Worm (Caenorhabditis elegans) whole organism, young adult: ENCODE data around the gene memo-1.

Experiments used
- B0019.2 ChIP-seq: fragments of 200-800 bp; sonication (Bioruptor generic); conservative IDR thresholded peaks from 2 replicates; pipeline ENCODE4 v1.3.6; 2022; ENCODE audit warnings: missing genetic modification reagents, missing genetic modification characterization, missing compliant biosample characterization
- C17E4.6 ChIP-seq: fragments of 200-800 bp; sonication (Bioruptor generic); IDR thresholded peaks from 2 replicates; pipeline ENCODE4 v1.3.6; 2022; ENCODE audit warnings: missing genetic modification reagents, missing genetic modification characterization, missing compliant biosample characterization
- F22D6.2 ChIP-seq: sonication (generic microtip); optimal IDR thresholded peaks from 2 replicates; lab custom pipeline; 2016; ENCODE audit warnings: mild to moderate bottlenecking, missing genetic modification characterization, missing compliant biosample characterization
- F37B4.10 ChIP-seq: fragments of 200-800 bp; sonication (Bioruptor generic); IDR thresholded peaks from 2 replicates; pipeline ENCODE4 v1.3.6; 2022; ENCODE audit warnings: missing genetic modification characterization, missing compliant biosample characterization
- F55B11.4 ChIP-seq: sonication (generic microtip); optimal IDR thresholded peaks from 2 replicates; lab custom pipeline; 2016; ENCODE audit warnings: missing compliant biosample characterization, missing genetic modification characterization, borderline replicate concordance; ENCODE audit not compliant: insufficient read depth
- F57C9.4 ChIP-seq: sonication (generic microtip); optimal IDR thresholded peaks from 2 replicates; lab custom pipeline; 2017; ENCODE audit warnings: mild to moderate bottlenecking, missing genetic modification characterization, missing compliant biosample characterization
- K11D2.4 ChIP-seq: fragments of 200-800 bp; sonication (Bioruptor generic); IDR thresholded peaks from 2 replicates; pipeline ENCODE4 v1.3.6; 2022; ENCODE audit warnings: missing genetic modification reagents, missing genetic modification characterization, missing compliant biosample characterization
- Y53G8AR.9 ChIP-seq: fragments of 200-800 bp; sonication (Bioruptor generic); conservative IDR thresholded peaks from 2 replicates; pipeline ENCODE4 v1.3.6; 2022; ENCODE audit warnings: missing genetic modification reagents, missing genetic modification characterization, missing compliant biosample characterization
- Y95B8A.8 ChIP-seq: fragments of 200-800 bp; sonication (Bioruptor generic); IDR thresholded peaks from 2 replicates; pipeline ENCODE4 v1.3.6; 2022; ENCODE audit warnings: missing genetic modification reagents, missing genetic modification characterization, missing compliant biosample characterization
- aptf-3 ChIP-seq: fragments of 200-800 bp; sonication (Bioruptor generic); IDR thresholded peaks from 2 replicates; pipeline ENCODE4 v1.3.6; 2022; ENCODE audit warnings: missing genetic modification characterization, missing compliant biosample characterization
- bed-2 ChIP-seq: fragments of 200-800 bp; sonication (Bioruptor generic); IDR thresholded peaks from 2 replicates; pipeline ENCODE4 v1.3.6; 2022; ENCODE audit warnings: missing genetic modification reagents, missing genetic modification characterization, missing compliant biosample characterization
- cebp-1 ChIP-seq, 2 experiments: fragments of 200-800 bp in 1 of 2; sonication (Bioruptor generic) in 1 of 2; sonication (generic microtip) in 1 of 2; IDR thresholded peaks in 1 of 2; optimal IDR thresholded peaks in 1 of 2; 2 replicates each; pipeline versions ENCODE4 v1.3.6 to Lab custom; 2017 to 2022; ENCODE audit warnings: missing compliant biosample characterization in 2 of 2, missing genetic modification characterization in 2 of 2, mild to moderate bottlenecking in 1 of 2, missing genetic modification reagents in 1 of 2, moderate library complexity in 1 of 2
- ceh-100 ChIP-seq: fragments of 200-800 bp; sonication (Bioruptor generic); IDR thresholded peaks from 2 replicates; pipeline ENCODE4 v1.3.6; 2022; ENCODE audit warnings: missing genetic modification reagents, missing genetic modification characterization, missing compliant biosample characterization
- ceh-58 ChIP-seq: fragments of 200-800 bp; sonication (Bioruptor generic); IDR thresholded peaks from 2 replicates; pipeline ENCODE4 v1.3.6; 2022; ENCODE audit warnings: missing genetic modification characterization, missing compliant biosample characterization
- die-1 ChIP-seq: sonication (generic microtip); optimal IDR thresholded peaks from 2 replicates; lab custom pipeline; 2016; ENCODE audit warnings: missing genotype, mild to moderate bottlenecking, missing genetic modification characterization, missing compliant biosample characterization
- egl-18 ChIP-seq: fragments of 200-800 bp; sonication (Bioruptor generic); IDR thresholded peaks from 2 replicates; pipeline ENCODE4 v1.3.6; 2022; ENCODE audit warnings: missing genetic modification reagents, missing genetic modification characterization, missing compliant biosample characterization
- him-1 ChIP-seq: sonication (generic microtip); optimal IDR thresholded peaks from 2 replicates; lab custom pipeline; 2016; ENCODE audit warnings: missing genotype, missing genetic modification reagents, missing genetic modification characterization, missing compliant biosample characterization
- hmg-20 ChIP-seq: fragments of 200-800 bp; sonication (Bioruptor generic); IDR thresholded peaks from 2 replicates; pipeline ENCODE4 v1.3.6; 2022; ENCODE audit warnings: missing genetic modification reagents, missing genetic modification characterization, missing compliant biosample characterization
- hrde-1 ChIP-seq: sonication (generic microtip); optimal IDR thresholded peaks from 2 replicates; lab custom pipeline; 2016; ENCODE audit warnings: missing genetic modification characterization, mild to moderate bottlenecking, missing compliant biosample characterization, moderate library complexity, missing genotype, missing genetic modification reagents, borderline replicate concordance
- lag-1 ChIP-seq: fragments of 200-800 bp; sonication (Bioruptor generic); IDR thresholded peaks from 2 replicates; pipeline ENCODE4 v1.3.6; 2022; ENCODE audit warnings: missing genetic modification reagents, missing genetic modification characterization, missing compliant biosample characterization
- lin-54 ChIP-seq: fragments of 200-800 bp; sonication (Bioruptor generic); optimal IDR thresholded peaks from 2 replicates; lab custom pipeline; 2018; ENCODE audit warnings: mild to moderate bottlenecking, missing genetic modification characterization, missing compliant biosample characterization
- lsl-1 ChIP-seq: fragments of 200-800 bp; sonication (Bioruptor generic); optimal IDR thresholded peaks from 2 replicates; lab custom pipeline; 2018; ENCODE audit warnings: mild to moderate bottlenecking, missing genetic modification characterization, moderate library complexity, missing compliant biosample characterization
- madf-10 ChIP-seq: sonication (generic microtip); optimal IDR thresholded peaks from 2 replicates; lab custom pipeline; 2016; ENCODE audit warnings: mild to moderate bottlenecking, missing genetic modification characterization, missing compliant biosample characterization
- madf-6 ChIP-seq: fragments of 200-800 bp; sonication (Bioruptor generic); IDR thresholded peaks from 2 replicates; pipeline ENCODE4 v1.3.6; 2022; ENCODE audit warnings: missing genetic modification reagents, missing genetic modification characterization, missing compliant biosample characterization
- madf-8 ChIP-seq: fragments of 200-800 bp; sonication (Bioruptor generic); conservative IDR thresholded peaks from 2 replicates; pipeline ENCODE4 v1.3.6; 2022; ENCODE audit warnings: missing genetic modification reagents, missing genetic modification characterization, missing compliant biosample characterization
- mcd-1 ChIP-seq: fragments of 200-800 bp; sonication (Bioruptor generic); IDR thresholded peaks from 2 replicates; pipeline ENCODE4 v1.3.6; 2022; ENCODE audit warnings: missing genetic modification reagents, missing genetic modification characterization, missing compliant biosample characterization
- nfya-1 ChIP-seq: sonication (generic microtip); optimal IDR thresholded peaks from 2 replicates; lab custom pipeline; 2017; ENCODE audit warnings: antibody characterized with exemption, missing compliant biosample characterization, missing genetic modification characterization, borderline replicate concordance; ENCODE audit not compliant: insufficient read depth
- nhr-80 ChIP-seq: sonication (generic microtip); optimal IDR thresholded peaks from 2 replicates; lab custom pipeline; 2016; ENCODE audit warnings: missing genetic modification characterization, missing compliant biosample characterization
- pha-4 ChIP-seq: fragments of 150-350 bp; sonication (generic microtip); optimal IDR thresholded peaks from 2 replicates; lab custom pipeline; 2014; ENCODE audit warnings: missing biosample characterization, missing genetic modification reagents, missing genetic modification characterization
- snpc-1.1 ChIP-seq: sonication (generic microtip); optimal IDR thresholded peaks from 2 replicates; lab custom pipeline; 2017; ENCODE audit warnings: missing genetic modification characterization, mild to moderate bottlenecking, missing compliant biosample characterization, antibody characterized with exemption, moderate library complexity, missing genotype, missing genetic modification reagents; ENCODE audit not compliant: insufficient read depth
- snpc-4 ChIP-seq, 5 experiments: fragments of 150-350 bp in 1 of 5; sonication (generic microtip) in 4 of 5; optimal IDR thresholded peaks; 2 replicates each; lab custom pipeline; 2014 to 2018; ENCODE audit warnings: missing genetic modification characterization in 5 of 5, missing biosample characterization in 3 of 5, antibody characterized with exemption in 2 of 5, mild to moderate bottlenecking in 2 of 5, missing compliant biosample characterization in 2 of 5, missing genotype in 2 of 5, moderate library complexity in 2 of 5, missing genetic modification reagents in 1 of 5
- tbx-9 ChIP-seq: sonication (generic microtip); optimal IDR thresholded peaks from 2 replicates; lab custom pipeline; 2016; ENCODE audit warnings: borderline replicate concordance, missing genetic modification characterization, inconsistent platforms, missing compliant biosample characterization
- unc-130 ChIP-seq: sonication (generic microtip); optimal IDR thresholded peaks from 2 replicates; lab custom pipeline; 2016; ENCODE audit warnings: missing genetic modification reagents, missing genetic modification characterization, missing compliant biosample characterization
- zfh-2 ChIP-seq: fragments of 200-800 bp; sonication (Bioruptor generic); conservative IDR thresholded peaks from 2 replicates; pipeline ENCODE4 v1.3.6; 2022; ENCODE audit warnings: missing genetic modification reagents, missing genetic modification characterization, missing compliant biosample characterization
- ztf-25 ChIP-seq: fragments of 200-800 bp; sonication (Bioruptor generic); IDR thresholded peaks from 2 replicates; pipeline ENCODE4 v1.3.6; 2022; ENCODE audit warnings: missing genetic modification reagents, missing genetic modification characterization, missing compliant biosample characterization
- ztf-28 ChIP-seq: fragments of 200-800 bp; sonication (Bioruptor generic); IDR thresholded peaks from 2 replicates; pipeline ENCODE4 v1.3.6; 2022; ENCODE audit warnings: missing genetic modification reagents, missing genetic modification characterization, missing compliant biosample characterization

Gene memo-1

DNA sequence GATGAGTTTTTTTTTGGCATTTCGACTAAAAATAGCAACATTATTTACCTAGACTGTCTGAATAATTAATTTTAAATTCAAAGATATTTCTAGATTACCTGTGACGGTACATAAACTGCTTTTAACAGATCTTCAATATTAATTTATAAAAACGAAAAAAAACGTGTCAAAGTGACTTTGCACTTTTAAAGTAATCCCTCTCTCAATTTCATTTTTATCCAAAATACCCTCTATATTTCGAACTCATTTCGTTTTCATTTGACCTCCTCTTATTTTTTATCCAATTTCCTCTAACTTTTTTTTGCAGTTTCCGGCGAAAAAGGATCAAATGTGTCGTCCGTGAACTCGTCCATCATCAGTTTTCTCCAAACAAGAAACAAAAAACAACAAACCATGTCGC lies 28.5 kb upstream of the memo-1 start, which contains the start of gene F40A3.4:
Gene F40A3.4 (plus strand): TSS at position 301 of the 400 bp plus-strand sequence.
- TF ChIP-seq hrde-1 (tag; lab: Kevin White, UChicago) (no peak), madf-10 (no peak), lsl-1 (GFP tag; lab: Kevin White, UChicago) (no peak), Y53G8AR.9 (GFP tag; lab: Robert Waterston, UW) (no peak), die-1 (tag; lab: Kevin White, UChicago) (no peak), snpc-1.1 (no peak), ztf-25 (GFP tag; lab: Robert Waterston, UW) (no peak)

DNA sequence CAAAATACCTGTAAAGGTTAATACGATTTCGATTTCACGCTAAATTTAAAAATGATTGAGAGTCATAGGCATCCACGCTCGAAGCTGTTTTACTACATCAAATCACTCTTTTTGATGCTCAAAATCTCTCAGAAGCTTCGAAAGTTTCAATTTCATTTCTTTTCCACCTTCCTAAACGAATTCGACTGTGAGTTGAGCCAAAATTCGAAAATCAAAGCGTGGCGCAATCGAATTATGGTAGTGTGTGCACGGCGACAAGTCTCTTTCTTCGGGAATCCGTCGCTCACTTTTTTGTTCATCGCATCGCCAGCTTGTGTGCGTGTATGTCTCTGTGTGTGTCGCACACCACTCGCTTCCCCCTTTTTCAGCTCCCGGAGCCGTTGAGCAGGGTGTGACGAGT lies 26.0 kb upstream of the memo-1 start:
- no peak for TF ChIP-seq F37B4.10 (GFP tag; lab: Robert Waterston, UW)
- TF ChIP-seq him-1, result no peak
- no peak for TF ChIP-seq lag-1 (GFP tag; lab: Robert Waterston, UW)
- TF ChIP-seq mcd-1 (GFP tag; lab: Robert Waterston, UW), result no peak
- TF ChIP-seq Y95B8A.8 (GFP tag; lab: Robert Waterston, UW), result no peak
- no peak for TF ChIP-seq snpc-4 (GFP tag; optimal IDR thresholded peaks at IDR 0.05; lab: Kevin White, UChicago)
- TF ChIP-seq snpc-4 (tag; optimal IDR thresholded peaks at IDR 0.05; lab: Kevin White, UChicago), result no peak
- TF ChIP-seq pha-4, result no peak
- TF ChIP-seq ceh-58 (GFP tag; lab: Robert Waterston, UW), result no peak
- TF ChIP-seq aptf-3 (GFP tag; lab: Robert Waterston, UW), result no peak
- TF ChIP-seq, all 124 proteins: peak for 0

DNA sequence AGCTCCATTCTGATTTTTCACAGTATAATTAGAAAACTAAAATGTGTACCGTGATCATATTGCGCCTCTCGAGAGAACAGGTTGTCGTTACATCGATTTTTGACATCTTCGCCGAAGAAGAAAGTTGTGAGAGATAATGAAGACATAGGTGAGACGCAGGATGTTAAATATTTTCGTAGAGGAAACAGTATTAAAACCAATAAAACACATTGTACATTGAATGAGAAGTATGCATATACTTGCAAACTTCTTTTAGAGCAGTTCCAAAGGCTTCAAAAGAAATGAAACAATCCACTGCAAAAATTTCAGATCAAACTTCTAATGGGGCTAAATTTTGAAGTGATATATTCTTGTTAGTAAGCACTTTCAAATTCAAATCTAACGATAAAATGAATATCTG lies 23.7 kb upstream of the memo-1 start, which contains the start of gene nipi-4:
Gene nipi-4 (minus strand): TSS at position 101 of the 400 bp plus-strand sequence.
- no peak for TF ChIP-seq K11D2.4 (GFP tag; lab: Robert Waterston, UW)
- TF ChIP-seq unc-130 (GFP tag; lab: Kevin White, UChicago), result no peak
- TF ChIP-seq tbx-9, result no peak
- no peak for TF ChIP-seq nhr-80 (tag; lab: Kevin White, UChicago)
- no peak for TF ChIP-seq B0019.2 (GFP tag; lab: Robert Waterston, UW)
- TF ChIP-seq hrde-1 (tag; lab: Kevin White, UChicago), result no peak
- no peak for TF ChIP-seq cebp-1 (GFP tag; IDR thresholded peaks at IDR 0.05; lab: Robert Waterston, UW)
- TF ChIP-seq cebp-1 (tag; optimal IDR thresholded peaks at IDR 0.05; lab: Kevin White, UChicago), result no peak
- no peak for TF ChIP-seq bed-2 (GFP tag; lab: Robert Waterston, UW)
- no peak for TF ChIP-seq die-1 (tag; lab: Kevin White, UChicago)
- TF ChIP-seq zfh-2 (GFP tag; lab: Robert Waterston, UW), result no peak
- no peak for TF ChIP-seq egl-18 (GFP tag; lab: Robert Waterston, UW)
- no peak for TF ChIP-seq madf-8
- TF ChIP-seq madf-6 (GFP tag; lab: Robert Waterston, UW), result no peak
- TF ChIP-seq F22D6.2 (tag; lab: Kevin White, UChicago), result no peak

DNA sequence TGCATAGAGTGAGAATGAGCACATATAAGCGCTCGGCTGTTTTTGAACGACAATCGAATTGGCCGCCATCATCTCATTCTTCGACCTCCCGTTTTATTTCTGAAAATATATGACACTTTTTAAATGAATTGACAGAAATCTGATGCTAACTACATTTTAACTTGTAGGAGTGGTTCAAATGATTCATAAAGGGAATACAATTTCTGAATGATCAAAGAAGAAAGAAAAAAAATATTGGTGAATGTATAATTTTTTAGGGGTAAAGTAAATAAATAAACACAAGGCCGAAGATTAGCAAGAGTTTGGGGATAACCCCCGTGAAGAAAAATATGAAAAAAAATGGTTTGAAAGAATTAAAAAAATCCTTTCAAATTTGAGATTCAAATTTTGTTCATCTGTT lies 17.7 kb upstream of the memo-1 start, which contains the start of gene C37C3.11:
Gene C37C3.11 (minus strand): TSS at position 101 of the 400 bp plus-strand sequence.
- TF ChIP-seq F57C9.4 (no peak), C17E4.6 (GFP tag; lab: Robert Waterston, UW) (no peak), ceh-100 (GFP tag; lab: Robert Waterston, UW) (no peak), die-1 (tag; lab: Kevin White, UChicago) (no peak), lag-1 (GFP tag; lab: Robert Waterston, UW) (no peak), zfh-2 (GFP tag; lab: Robert Waterston, UW) (no peak), F55B11.4 (tag; lab: Kevin White, UChicago) (no peak), hmg-20 (GFP tag; lab: Robert Waterston, UW) (no peak), ztf-28 (GFP tag; lab: Robert Waterston, UW) (no peak), nfya-1 (no peak), lin-54 (no peak)
